Fruit fly (Drosophila melanogaster): ENCODE data around the gene Obp22a.

Obp22a gene

DNA sequence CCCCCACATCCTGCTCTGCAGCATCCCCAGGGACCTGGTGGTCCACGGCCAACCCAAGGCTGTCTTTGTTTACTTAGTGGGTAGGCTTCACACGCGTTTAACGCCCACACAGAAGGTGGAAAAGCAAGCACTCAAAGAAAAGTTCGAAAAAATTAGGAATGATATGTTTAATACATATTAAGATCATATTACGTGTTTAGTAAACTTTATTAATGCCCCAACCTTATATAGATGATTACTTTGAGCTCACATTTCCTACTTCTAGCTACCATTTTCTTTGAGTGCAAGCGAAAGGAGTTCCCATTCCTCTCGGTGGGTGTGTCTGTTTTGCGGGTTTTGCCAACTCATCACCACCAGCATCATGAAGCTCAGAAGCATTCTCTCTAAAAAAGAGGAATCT is 32.5 kb downstream of the Obp22a start:
- no peak for TF ChIP-seq H15 (GFP tag; IDR thresholded peaks at IDR 0.05)
- peak; percentile 11 for TF ChIP-seq Oli (tag; optimal IDR thresholded peaks at IDR 0.05)
- TF ChIP-seq al (GFP tag; IDR thresholded peaks at IDR 0.05) = no peak
- peak; percentile 19 for TF ChIP-seq CG10979 (tag; optimal IDR thresholded peaks at IDR 0.05)
- TF ChIP-seq gem (tag; optimal IDR thresholded peaks at IDR 0.05) = peak; percentile 58
- no peak for TF ChIP-seq Optix (GFP tag; IDR thresholded peaks at IDR 0.05)
- no peak for TF ChIP-seq eve (GFP tag; optimal IDR thresholded peaks at IDR 0.05)
- no peak for TF ChIP-seq prd (optimal IDR thresholded peaks at IDR 0.05)
- peak; percentile 31; the same call in 1 of the 3 replicates for TF ChIP-seq prd (GFP tag; IDR thresholded peaks at IDR 0.05)
- TF ChIP-seq dmrt99B (tag; optimal IDR thresholded peaks at IDR 0.05) = peak; percentile 27
- TF ChIP-seq dysf (GFP tag; IDR thresholded peaks at IDR 0.05) = peak; percentile 23; the same call in 1 of the 3 replicates
- peak; percentile 14 for TF ChIP-seq ewg (GFP tag; optimal IDR thresholded peaks at IDR 0.05)
- TF ChIP-seq CG33213 (GFP tag; optimal IDR thresholded peaks at IDR 0.05) = no peak
- 0 out of 2 replicates have a peak, but pooled peaks have one; percentile 9 for TF ChIP-seq Rfx (GFP tag; IDR thresholded peaks at IDR 0.05)
- TF ChIP-seq rib (GFP tag; IDR thresholded peaks at IDR 0.05) = no peak
- no peak for TF ChIP-seq hkb (optimal IDR thresholded peaks at IDR 0.05)
- TF ChIP-seq hkb (GFP tag; IDR thresholded peaks at IDR 0.05) = no peak
- peak; percentile 22 for TF ChIP-seq Hmr (GFP tag; optimal IDR thresholded peaks at IDR 0.05)
- TF ChIP-seq usp (GFP tag; optimal IDR thresholded peaks at IDR 0.05) = no peak
- peak; percentile 52 for TF ChIP-seq CG1603 (tag; optimal IDR thresholded peaks at IDR 0.05)
- 0 out of 3 replicates have a peak, but pooled peaks have one; percentile 22 for TF ChIP-seq croc (GFP tag; conservative IDR thresholded peaks at IDR 0.05)
- TF ChIP-seq CG6813 (GFP tag; optimal IDR thresholded peaks at IDR 0.05) = no peak
- no peak for TF ChIP-seq Sry-δ (GFP tag; optimal IDR thresholded peaks at IDR 0.05)
- TF ChIP-seq HLH3B (GFP tag; IDR thresholded peaks at IDR 0.05) = 0 out of 2 replicates have a peak, but pooled peaks have one; percentile 10
- TF ChIP-seq CG12391 (tag; optimal IDR thresholded peaks at IDR 0.05) = peak; percentile 31
- TF ChIP-seq CrebB (tag; optimal IDR thresholded peaks at IDR 0.05) = peak; percentile 4
- peak; percentile 27; the same call in 1 of the 2 replicates for TF ChIP-seq slbo (GFP tag; IDR thresholded peaks at IDR 0.05)
- TF ChIP-seq klu (GFP tag; IDR thresholded peaks at IDR 0.05) = no peak
- TF ChIP-seq CG1233 (GFP tag; optimal IDR thresholded peaks at IDR 0.05) = no peak
- TF ChIP-seq vvl (GFP tag; IDR thresholded peaks at IDR 0.05) = peak; percentile 54
- TF ChIP-seq YL-1 (GFP tag; optimal IDR thresholded peaks at IDR 0.05) = no peak
- TF ChIP-seq CG5953 (GFP tag; IDR thresholded peaks at IDR 0.05) = no peak
- TF ChIP-seq CG7963 (GFP tag; IDR thresholded peaks at IDR 0.05; ENCODE audit: partially characterized antibody) = no peak
- peak; percentile 8 for TF ChIP-seq CG18599 (GFP tag; optimal IDR thresholded peaks at IDR 0.05)
- TF ChIP-seq sim (GFP tag; IDR thresholded peaks at IDR 0.05) = no peak
- TF ChIP-seq ci (GFP tag; IDR thresholded peaks at IDR 0.05) = peak; percentile 55; the same call in 1 of the 3 replicates
- TF ChIP-seq ro (GFP tag; IDR thresholded peaks at IDR 0.05) = no peak
- TF ChIP-seq Fer2 (tag; optimal IDR thresholded peaks at IDR 0.05) = no peak
- 0 out of 2 replicates have a peak, but pooled peaks have one; percentile 12 for TF ChIP-seq ttk (GFP tag; IDR thresholded peaks at IDR 0.05)
- no peak for TF ChIP-seq CG11398 (GFP tag; optimal IDR thresholded peaks at IDR 0.05)
- TF ChIP-seq Doc3 (GFP tag; IDR thresholded peaks at IDR 0.05; ENCODE audit: partially characterized antibody) = no peak
- TF ChIP-seq ATbp (GFP tag; optimal IDR thresholded peaks at IDR 0.05) = peak; percentile 47
- TF ChIP-seq CG10147 (GFP tag; optimal IDR thresholded peaks at IDR 0.05) = no peak
- peak; percentile 44 for TF ChIP-seq Sox102F (GFP tag; optimal IDR thresholded peaks at IDR 0.05)
- peak; percentile 55; the same call in 1 of the 2 replicates for TF ChIP-seq Ptx1 (GFP tag; IDR thresholded peaks at IDR 0.05)
- TF ChIP-seq Oaz (GFP tag; IDR thresholded peaks at IDR 0.05) = peak; percentile 34; the same call in 1 of the 2 replicates
- TF ChIP-seq CG12219 (GFP tag; optimal IDR thresholded peaks at IDR 0.05) = no peak
- no peak for TF ChIP-seq CG30403 (GFP tag; optimal IDR thresholded peaks at IDR 0.05)
- peak; percentile 40; the same call in 1 of the 2 replicates for TF ChIP-seq esg (GFP tag; conservative IDR thresholded peaks at IDR 0.05)
- no peak for TF ChIP-seq zen2 (GFP tag; IDR thresholded peaks at IDR 0.05; ENCODE audit: partially characterized antibody)

Measured in whole organism, embryonic.